Fruit fly (Drosophila melanogaster): Measurements from ENCODE around the gene spas.

DNA sequence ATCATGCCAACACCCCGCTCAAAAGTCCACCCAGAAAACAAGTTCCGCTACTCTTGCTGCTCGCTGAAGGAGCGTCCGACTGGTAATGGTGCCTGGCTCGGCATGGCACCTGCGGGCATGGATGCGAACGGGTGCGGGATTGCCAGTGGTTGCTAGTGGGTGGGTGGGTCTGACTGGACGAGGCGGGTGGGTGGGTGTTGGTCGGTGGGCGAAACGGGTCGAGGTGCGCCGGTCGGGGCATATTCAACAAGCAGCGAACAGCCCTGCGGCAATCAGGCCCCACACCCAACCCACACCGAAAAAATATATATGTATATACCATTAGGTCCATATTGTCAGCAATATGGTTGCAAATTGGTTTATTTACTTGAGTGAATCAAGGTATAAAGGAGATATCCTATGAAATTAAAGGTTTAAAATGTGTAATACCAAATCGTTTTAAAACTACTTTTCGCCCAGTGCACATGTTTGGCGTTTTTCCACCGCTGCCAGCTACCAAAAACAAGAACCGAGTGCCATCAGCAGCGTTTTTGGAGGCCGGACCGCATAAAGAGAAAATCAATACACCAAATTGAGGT, 27.3 kb upstream of the spas start:
- TF ChIP-seq CG8478 (optimal IDR thresholded peaks at IDR 0.05), result no peak
- TF ChIP-seq CTCF (optimal IDR thresholded peaks at IDR 0.05), result no peak

Data from S2 (cell line).